Worm (Caenorhabditis elegans): ENCODE results near the gene T06E6.15.

The T06E6.15 gene

DNA sequence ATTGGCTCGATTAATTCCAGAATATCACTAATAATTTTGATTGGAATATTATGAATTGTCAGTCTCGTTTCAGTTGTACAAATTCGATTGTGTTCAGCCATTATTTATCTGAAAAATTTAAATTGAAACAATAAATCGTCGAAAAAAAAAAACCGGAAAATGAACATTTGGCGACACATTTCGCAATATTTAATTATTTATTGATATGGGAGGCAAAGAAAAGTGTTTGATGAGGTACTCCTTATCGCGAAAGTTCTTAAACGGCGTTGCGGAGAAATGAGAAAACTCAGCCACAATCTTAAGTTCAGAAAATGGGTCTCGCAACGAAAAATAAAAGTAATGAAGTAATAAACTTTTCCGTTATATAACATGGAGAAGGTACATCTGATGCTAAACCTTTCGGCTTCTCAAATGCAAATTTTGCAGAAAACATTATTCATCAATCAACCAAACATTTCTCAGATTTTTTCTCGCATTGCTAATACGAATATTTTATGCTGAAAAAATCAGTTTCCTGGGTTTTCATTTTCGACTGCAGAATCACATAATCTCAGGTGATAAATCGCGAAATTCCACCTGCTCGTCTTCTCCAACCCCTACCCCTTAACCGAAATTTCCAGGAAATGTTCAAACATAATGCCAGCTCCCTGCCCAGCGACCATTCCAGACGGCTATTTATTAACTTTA lies at the start of gene T06E6.15, which contains the start of gene sri-7:
T06E6.15 (minus strand) TSS at position 101 of the 687 bp plus-strand sequence.
sri-7 (plus strand) TSS at position 637 of the 687 bp plus-strand sequence.
- no peak for TF ChIP-seq ref-1 (GFP tag; conservative IDR thresholded peaks at IDR 0.05)
- TF ChIP-seq klf-2 (GFP tag; conservative IDR thresholded peaks at IDR 0.05), result no peak
- TF ChIP-seq ztf-29 (GFP tag; IDR thresholded peaks at IDR 0.05), result no peak
- TF ChIP-seq ztf-23 (GFP tag; IDR thresholded peaks at IDR 0.05), result no peak
- no peak for TF ChIP-seq cog-1 (tag; optimal IDR thresholded peaks at IDR 0.05)
- TF ChIP-seq med-1 (GFP tag; optimal IDR thresholded peaks at IDR 0.05; ENCODE audit: insufficient read depth), result no peak
- TF ChIP-seq T22C8.4 (GFP tag; IDR thresholded peaks at IDR 0.05), result no peak
- TF ChIP-seq flt-1 (GFP tag; IDR thresholded peaks at IDR 0.05), result no peak
- no peak for TF ChIP-seq tab-1 (GFP tag; IDR thresholded peaks at IDR 0.05)

DNA sequence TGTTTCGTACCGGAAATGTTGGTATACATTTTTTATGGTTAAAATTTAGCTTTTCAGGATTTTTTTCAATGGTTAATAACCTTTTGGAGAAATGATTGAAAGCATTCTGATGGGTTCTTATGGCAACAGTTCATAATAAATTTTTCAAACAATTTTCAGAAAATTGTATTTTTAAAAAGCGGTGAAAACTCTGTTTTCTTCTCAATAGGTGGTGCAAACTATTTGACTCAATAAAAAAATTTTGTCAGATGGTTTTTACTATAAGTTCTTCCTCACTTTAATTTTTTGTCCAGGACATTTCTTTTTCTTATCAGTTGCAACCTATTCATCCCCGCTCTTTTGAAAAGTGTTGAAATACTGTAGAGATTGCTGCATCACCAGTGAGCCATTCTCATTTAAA lies 49.3 kb upstream of the T06E6.15 start, which contains the start of gene T26H5.14:
T26H5.14 (plus strand) TSS at position 301 of the 400 bp plus-strand sequence.
- TF ChIP-seq ztf-29 (GFP tag; IDR thresholded peaks at IDR 0.05) (no peak), flt-1 (GFP tag; IDR thresholded peaks at IDR 0.05) (no peak), med-1 (GFP tag; optimal IDR thresholded peaks at IDR 0.05; ENCODE audit: insufficient read depth) (no peak), klf-2 (GFP tag; conservative IDR thresholded peaks at IDR 0.05) (no peak), T22C8.4 (GFP tag; IDR thresholded peaks at IDR 0.05) (no peak), tab-1 (GFP tag; IDR thresholded peaks at IDR 0.05) (no peak), ztf-23 (GFP tag; IDR thresholded peaks at IDR 0.05) (no peak), cog-1 (tag; optimal IDR thresholded peaks at IDR 0.05) (no peak), ref-1 (GFP tag; conservative IDR thresholded peaks at IDR 0.05) (no peak)

DNA sequence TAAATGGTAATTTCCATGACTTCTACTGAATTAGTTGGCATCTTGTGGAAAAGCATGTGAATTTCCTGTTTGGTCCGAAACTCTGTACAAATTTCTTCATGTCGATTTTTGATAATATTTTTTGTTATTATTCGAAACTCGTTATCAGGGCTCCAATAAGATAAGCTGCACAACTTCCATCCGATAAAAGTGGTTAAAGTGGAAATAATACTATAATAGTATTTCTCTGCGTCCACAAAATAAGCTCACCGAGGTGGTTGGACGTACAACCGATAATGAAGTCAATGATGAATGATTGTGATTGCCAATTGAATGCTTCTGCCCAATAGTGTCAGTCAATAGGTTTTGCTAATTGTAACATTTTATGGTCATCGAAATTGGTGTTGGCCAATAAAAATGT lies 48.8 kb upstream of the T06E6.15 start, which contains the start of gene T26H5.4:
T26H5.4 (minus strand) TSS at position 294 of the 400 bp plus-strand sequence.
- no peak for TF ChIP-seq ztf-29 (GFP tag; IDR thresholded peaks at IDR 0.05)
- no peak for TF ChIP-seq ztf-23 (GFP tag; IDR thresholded peaks at IDR 0.05)
- no peak for TF ChIP-seq T22C8.4 (GFP tag; IDR thresholded peaks at IDR 0.05)
- TF ChIP-seq tab-1 (GFP tag; IDR thresholded peaks at IDR 0.05), result no peak
- no peak for TF ChIP-seq ref-1 (GFP tag; conservative IDR thresholded peaks at IDR 0.05)

DNA sequence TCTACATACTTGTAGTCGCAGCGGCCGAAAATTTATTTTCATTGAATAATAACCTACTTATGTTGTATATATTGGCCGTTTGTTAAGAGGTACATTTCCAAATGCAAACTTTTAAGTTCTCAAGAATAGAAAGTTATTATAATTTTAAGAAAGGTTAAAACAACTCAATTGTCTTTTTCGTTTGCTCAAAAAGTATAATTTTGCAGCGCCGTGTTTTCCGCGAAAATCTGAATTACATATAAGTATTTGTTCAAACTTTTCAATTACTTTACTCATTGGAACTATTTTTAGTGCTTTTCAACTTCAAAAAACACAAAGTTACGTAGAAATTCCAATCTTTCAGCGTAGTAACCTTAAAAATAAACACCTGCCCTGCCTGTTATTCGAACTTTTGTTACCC lies 45.8 kb upstream of the T06E6.15 start, which contains the start of gene srh-239:
srh-239 (plus strand) TSS at position 301 of the 400 bp plus-strand sequence.
- no peak for TF ChIP-seq ztf-29 (GFP tag; IDR thresholded peaks at IDR 0.05)
- no peak for TF ChIP-seq flt-1 (GFP tag; IDR thresholded peaks at IDR 0.05)
- TF ChIP-seq klf-2 (GFP tag; conservative IDR thresholded peaks at IDR 0.05), result no peak

DNA sequence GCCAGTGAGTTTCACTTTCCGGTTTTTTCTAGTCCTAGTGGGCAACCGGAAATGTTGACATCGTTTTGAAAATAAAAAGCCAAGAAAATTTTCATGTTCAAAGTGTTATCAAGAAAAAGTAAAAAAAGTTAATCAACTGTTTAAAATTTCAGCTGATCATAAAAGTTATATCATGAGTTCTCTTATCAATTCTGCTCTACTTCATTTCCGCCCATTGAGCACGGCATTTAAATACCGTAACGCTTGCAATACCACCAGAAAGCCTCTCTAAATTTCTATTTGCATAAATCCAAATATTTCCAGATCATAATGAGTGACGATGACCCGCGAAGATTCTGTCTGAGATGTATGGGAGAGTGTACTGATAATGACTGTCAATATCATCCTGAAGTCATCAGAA lies 45.0 kb upstream of the T06E6.15 start, which contains the start of gene T26H5.9:
T26H5.9 (plus strand) TSS at position 302 of the 400 bp plus-strand sequence.
- TF ChIP-seq med-1 (GFP tag; optimal IDR thresholded peaks at IDR 0.05; ENCODE audit: insufficient read depth), result no peak
- no peak for TF ChIP-seq cog-1 (tag; optimal IDR thresholded peaks at IDR 0.05)
- TF ChIP-seq ref-1 (GFP tag; conservative IDR thresholded peaks at IDR 0.05), result no peak
- TF ChIP-seq tab-1 (GFP tag; IDR thresholded peaks at IDR 0.05), result no peak
- TF ChIP-seq ztf-29 (GFP tag; IDR thresholded peaks at IDR 0.05), result no peak
- TF ChIP-seq ztf-23 (GFP tag; IDR thresholded peaks at IDR 0.05), result no peak
- no peak for TF ChIP-seq klf-2 (GFP tag; conservative IDR thresholded peaks at IDR 0.05)
- TF ChIP-seq flt-1 (GFP tag; IDR thresholded peaks at IDR 0.05), result no peak
- TF ChIP-seq T22C8.4 (GFP tag; IDR thresholded peaks at IDR 0.05), result no peak

DNA sequence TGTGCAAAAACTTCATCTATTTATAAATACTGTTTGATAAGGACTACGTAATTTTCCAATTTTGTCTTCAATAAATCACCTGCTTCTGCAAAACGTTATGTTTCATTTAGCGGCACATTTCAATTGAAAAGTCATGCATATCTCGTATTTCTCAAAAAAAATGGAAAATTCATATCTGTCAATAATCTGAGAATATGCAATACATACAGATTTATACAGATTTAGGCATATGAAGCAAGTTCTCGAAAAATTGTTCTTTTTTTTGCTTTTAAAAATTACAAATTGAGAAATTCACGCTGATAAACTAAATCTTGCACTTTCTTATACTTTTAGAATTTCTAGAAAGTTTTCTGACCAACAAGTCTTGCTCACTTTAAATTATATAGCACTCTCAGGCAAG lies 44.6 kb upstream of the T06E6.15 start, which contains the start of gene T26H5.11:
T26H5.11 (minus strand) TSS at position 101 of the 400 bp plus-strand sequence.
- TF ChIP-seq med-1 (GFP tag; optimal IDR thresholded peaks at IDR 0.05; ENCODE audit: insufficient read depth) (no peak), tab-1 (GFP tag; IDR thresholded peaks at IDR 0.05) (no peak), flt-1 (GFP tag; IDR thresholded peaks at IDR 0.05) (no peak), ztf-29 (GFP tag; IDR thresholded peaks at IDR 0.05) (no peak), cog-1 (tag; optimal IDR thresholded peaks at IDR 0.05) (no peak), ztf-23 (GFP tag; IDR thresholded peaks at IDR 0.05) (no peak), ref-1 (GFP tag; conservative IDR thresholded peaks at IDR 0.05) (no peak), T22C8.4 (GFP tag; IDR thresholded peaks at IDR 0.05) (no peak)

DNA sequence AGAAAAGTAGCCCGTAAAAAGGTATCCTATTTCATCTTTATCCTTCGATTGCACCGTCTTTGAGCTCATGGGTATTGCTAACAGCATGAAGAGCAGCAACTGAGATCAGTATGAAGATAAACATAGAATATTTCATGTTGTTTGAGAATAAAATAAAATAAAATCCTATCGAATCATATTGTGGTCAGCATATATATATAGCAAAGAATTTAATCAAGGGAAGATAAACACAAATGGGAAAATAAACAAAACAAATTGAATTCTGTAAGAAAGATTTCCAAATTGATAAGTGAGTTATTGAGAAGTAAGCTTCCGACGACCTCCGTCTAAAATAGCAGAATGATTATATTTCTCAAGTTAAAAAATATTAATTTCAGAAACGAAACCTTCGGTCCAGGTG lies 44.1 kb upstream of the T06E6.15 start, which contains the start of gene T26H5.10:
T26H5.10 (minus strand) TSS at position 101 of the 400 bp plus-strand sequence.
- TF ChIP-seq klf-2 (GFP tag; conservative IDR thresholded peaks at IDR 0.05) (no peak), tab-1 (GFP tag; IDR thresholded peaks at IDR 0.05) (no peak), T22C8.4 (GFP tag; IDR thresholded peaks at IDR 0.05) (no peak), ztf-23 (GFP tag; IDR thresholded peaks at IDR 0.05) (no peak), flt-1 (GFP tag; IDR thresholded peaks at IDR 0.05) (no peak), ztf-29 (GFP tag; IDR thresholded peaks at IDR 0.05) (no peak), cog-1 (tag; optimal IDR thresholded peaks at IDR 0.05) (no peak), med-1 (GFP tag; optimal IDR thresholded peaks at IDR 0.05; ENCODE audit: insufficient read depth) (no peak), ref-1 (GFP tag; conservative IDR thresholded peaks at IDR 0.05) (no peak)

DNA sequence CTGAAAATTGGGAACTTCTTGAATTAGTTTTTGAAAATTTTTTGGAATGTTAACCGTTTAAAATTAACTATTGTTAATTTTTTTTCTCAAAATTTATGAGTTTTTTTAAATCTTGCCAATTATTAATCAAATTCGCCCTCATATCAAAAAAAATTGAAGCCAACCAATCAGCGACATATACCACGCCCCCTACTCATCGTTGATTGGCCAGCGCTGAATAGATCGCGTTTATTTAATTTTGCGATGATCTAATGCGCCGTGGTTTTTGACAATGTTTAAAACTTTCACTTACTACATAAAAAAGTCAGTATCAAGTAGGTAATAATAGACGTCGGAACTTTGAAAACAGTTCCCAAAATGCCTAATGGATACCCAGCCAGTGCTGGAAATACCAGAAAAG lies 42.8 kb upstream of the T06E6.15 start:
- TF ChIP-seq tab-1 (GFP tag; IDR thresholded peaks at IDR 0.05) (no peak), cog-1 (tag; optimal IDR thresholded peaks at IDR 0.05) (no peak), T22C8.4 (GFP tag; IDR thresholded peaks at IDR 0.05) (no peak)

DNA sequence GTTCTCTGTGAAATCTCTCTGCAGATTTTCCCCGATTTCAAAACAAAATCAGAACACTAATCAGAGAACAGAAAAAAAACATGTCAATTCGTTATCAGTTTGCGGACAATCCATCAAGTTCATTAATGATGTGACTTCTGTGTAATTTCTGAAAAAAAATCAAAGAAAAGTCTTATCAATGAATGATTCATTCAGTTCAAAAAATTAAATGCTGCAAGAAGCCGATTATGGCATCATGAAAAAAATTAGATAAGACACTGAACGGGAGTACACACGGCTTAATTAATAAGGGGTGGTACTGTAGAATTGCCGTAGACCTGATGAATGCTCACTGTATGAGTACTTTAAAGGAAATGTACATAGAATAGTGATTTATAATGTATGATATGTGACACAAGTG lies 36.5 kb upstream of the T06E6.15 start:
- no peak for TF ChIP-seq ztf-29 (GFP tag; IDR thresholded peaks at IDR 0.05)
- TF ChIP-seq ref-1 (GFP tag; conservative IDR thresholded peaks at IDR 0.05), result no peak
- no peak for TF ChIP-seq ztf-23 (GFP tag; IDR thresholded peaks at IDR 0.05)
- TF ChIP-seq flt-1 (GFP tag; IDR thresholded peaks at IDR 0.05), result no peak
- no peak for TF ChIP-seq med-1 (GFP tag; optimal IDR thresholded peaks at IDR 0.05; ENCODE audit: insufficient read depth)
- TF ChIP-seq T22C8.4 (GFP tag; IDR thresholded peaks at IDR 0.05), result no peak
- no peak for TF ChIP-seq klf-2 (GFP tag; conservative IDR thresholded peaks at IDR 0.05)
- no peak for TF ChIP-seq tab-1 (GFP tag; IDR thresholded peaks at IDR 0.05)
- no peak for TF ChIP-seq cog-1 (tag; optimal IDR thresholded peaks at IDR 0.05)

DNA sequence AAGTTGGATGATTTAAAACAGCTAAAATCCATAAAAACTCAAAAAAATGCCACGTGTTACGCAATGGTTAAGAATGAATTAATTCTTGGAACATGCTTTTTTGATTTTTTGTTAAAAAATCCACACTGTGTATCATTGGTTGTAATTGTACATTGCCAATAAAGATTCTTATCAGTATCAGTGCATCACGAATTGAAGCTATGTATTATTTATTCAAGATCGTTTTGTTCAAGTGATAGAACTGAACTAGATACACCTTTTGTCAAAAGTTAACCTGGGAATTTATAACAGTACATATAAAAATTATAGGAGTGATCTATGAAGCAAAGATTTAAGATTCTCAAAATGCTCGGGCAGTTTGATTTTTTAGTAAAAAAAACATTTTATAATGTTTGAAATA lies 35.1 kb upstream of the T06E6.15 start:
- TF ChIP-seq tab-1 (GFP tag; IDR thresholded peaks at IDR 0.05) (no peak), klf-2 (GFP tag; conservative IDR thresholded peaks at IDR 0.05) (no peak), ztf-29 (GFP tag; IDR thresholded peaks at IDR 0.05) (no peak), ztf-23 (GFP tag; IDR thresholded peaks at IDR 0.05) (no peak), flt-1 (GFP tag; IDR thresholded peaks at IDR 0.05) (no peak), ref-1 (GFP tag; conservative IDR thresholded peaks at IDR 0.05) (no peak), T22C8.4 (GFP tag; IDR thresholded peaks at IDR 0.05) (no peak), med-1 (GFP tag; optimal IDR thresholded peaks at IDR 0.05; ENCODE audit: insufficient read depth) (no peak), cog-1 (tag; optimal IDR thresholded peaks at IDR 0.05) (no peak)

Data from whole organism, midembryonic.